Fruit fly (Drosophila melanogaster) whole organism, adult: Measurements from ENCODE around the gene CG15742.

Experiments
- CG11617 ChIP-seq: fragments of 200-800 bp; sonication (Bioruptor generic); optimal IDR thresholded peaks from 2 replicates; lab custom pipeline; 2017; ENCODE audit warnings: mild to moderate bottlenecking, missing biosample characterization, missing genetic modification reagents, missing genetic modification characterization
- CG12768 ChIP-seq: fragments of 200-800 bp; sonication (Bioruptor generic); optimal IDR thresholded peaks from 2 replicates; lab custom pipeline; 2017; ENCODE audit warnings: missing biosample characterization, missing genetic modification characterization, mild to moderate bottlenecking, moderate library complexity, missing genetic modification reagents
- CG7045 ChIP-seq: fragments of 200-800 bp; sonication (Bioruptor generic); optimal IDR thresholded peaks from 2 replicates; lab custom pipeline; 2017; ENCODE audit warnings: missing biosample characterization, mild to moderate bottlenecking, missing genetic modification characterization
- CG7101 ChIP-seq: fragments of 200-800 bp; sonication (Bioruptor generic); optimal IDR thresholded peaks from 2 replicates; lab custom pipeline; 2018; ENCODE audit warnings: missing biosample characterization, mild to moderate bottlenecking, missing genetic modification characterization, moderate library complexity
- Clk ChIP-seq: fragments of 200-800 bp; sonication (Bioruptor generic); optimal IDR thresholded peaks from 2 replicates; lab custom pipeline; 2017; ENCODE audit warnings: missing biosample characterization, missing genetic modification characterization
- Crg-1 ChIP-seq: fragments of 200-800 bp; sonication (Bioruptor generic); optimal IDR thresholded peaks from 2 replicates; lab custom pipeline; 2016; ENCODE audit warnings: missing biosample characterization, missing genetic modification characterization
- Hr96 ChIP-seq: fragments of 200-800 bp; sonication (Bioruptor generic); optimal IDR thresholded peaks from 2 replicates; lab custom pipeline; 2016; ENCODE audit warnings: missing biosample characterization, missing genetic modification characterization
- kay ChIP-seq: fragments of 200-800 bp; sonication (Bioruptor generic); peaks from one replicate; lab custom pipeline; 2016; ENCODE audit warnings: missing biosample characterization, missing genetic modification characterization, borderline replicate concordance
- ovo ChIP-seq: fragments of 200-800 bp; sonication (Bioruptor generic); optimal IDR thresholded peaks from 2 replicates; lab custom pipeline; 2016; ENCODE audit warnings: missing biosample characterization, missing genetic modification characterization
- pad ChIP-seq: fragments of 200-800 bp; sonication (Bioruptor generic); optimal IDR thresholded peaks from 3 replicates; lab custom pipeline; 2017; ENCODE audit warnings: missing biosample characterization, missing genetic modification characterization, mild to moderate bottlenecking, moderate library complexity, missing genetic modification reagents
- tj ChIP-seq: fragments of 200-800 bp; sonication (Bioruptor generic); optimal IDR thresholded peaks from 3 replicates; lab custom pipeline; 2017; ENCODE audit warnings: missing biosample characterization, mild to moderate bottlenecking, missing genetic modification characterization, moderate library complexity

- TF ChIP-seq Hr96 (GFP tag; lab: Kevin White, UChicago), result no peak
- no peak for TF ChIP-seq Crg-1
- TF ChIP-seq CG12768 (GFP tag; lab: Kevin White, UChicago), result no peak
- no peak for TF ChIP-seq tj (GFP tag; lab: Kevin White, UChicago)
- TF ChIP-seq CG11617, result no peak
- no peak for TF ChIP-seq kay (GFP tag; lab: Kevin White, UChicago)
- TF ChIP-seq CG7101 (tag; lab: Kevin White, UChicago), result no peak
- TF ChIP-seq pad, result peak; percentile 73
- TF ChIP-seq CG7045 (GFP tag; lab: Kevin White, UChicago), result no peak
- TF ChIP-seq ovo, result peak; percentile 33
- no peak for TF ChIP-seq Clk
Observed at dm6 chrX:13281244-13281877, 23.1 kb upstream of the CG15742 start.
